Worm (Caenorhabditis elegans) whole organism, L2 larva: ENCODE measurements around the gene Y56A3A.7.

Source experiments
- C34F6.9 ChIP-seq: fragments of 150-350 bp; optimal IDR thresholded peaks from 2 replicates; lab custom pipeline; 2014; ENCODE audit warnings: missing biosample characterization, missing genetic modification characterization
- F13H6.1 ChIP-seq: sonication (generic microtip); optimal IDR thresholded peaks from 2 replicates; lab custom pipeline; 2016; ENCODE audit warnings: missing genetic modification characterization, missing compliant biosample characterization
- R02D3.7 ChIP-seq: fragments of 150-350 bp; optimal IDR thresholded peaks from 2 replicates; lab custom pipeline; 2014; ENCODE audit warnings: missing biosample characterization, missing genetic modification characterization
- Y55F3AM.14 ChIP-seq: fragments of 200-800 bp; sonication (Bioruptor generic); optimal IDR thresholded peaks from 2 replicates; lab custom pipeline; 2018; ENCODE audit warnings: mild to moderate bottlenecking, missing genetic modification characterization, missing compliant biosample characterization
- alr-1 ChIP-seq: fragments of 150-350 bp; optimal IDR thresholded peaks from 2 replicates; lab custom pipeline; 2014; ENCODE audit warnings: missing biosample characterization, missing genetic modification characterization
- aly-2 ChIP-seq: fragments of 150-350 bp; optimal IDR thresholded peaks from 2 replicates; lab custom pipeline; 2014; ENCODE audit warnings: missing biosample characterization, missing genetic modification characterization
- ama-1 ChIP-seq: fragments of 150-350 bp; optimal IDR thresholded peaks from 2 replicates; lab custom pipeline; 2018; ENCODE audit warnings: inconsistent platforms
- ceh-16 ChIP-seq: fragments of 150-350 bp; optimal IDR thresholded peaks from 2 replicates; lab custom pipeline; 2014; ENCODE audit warnings: missing biosample characterization, missing genetic modification characterization
- ceh-82 ChIP-seq: fragments of 150-350 bp; optimal IDR thresholded peaks from 2 replicates; lab custom pipeline; 2014; ENCODE audit warnings: missing biosample characterization, missing genetic modification characterization
- crh-2 ChIP-seq: sonication (generic microtip); optimal IDR thresholded peaks from 2 replicates; lab custom pipeline; 2017; ENCODE audit warnings: missing biosample characterization, missing genetic modification characterization
- dmd-4 ChIP-seq: sonication (generic microtip); optimal IDR thresholded peaks from 2 replicates; lab custom pipeline; 2017; ENCODE audit warnings: missing biosample characterization, missing genetic modification characterization
- egl-27 ChIP-seq: sonication (generic microtip); optimal IDR thresholded peaks from 3 replicates; lab custom pipeline; 2017; ENCODE audit warnings: missing biosample characterization, missing genetic modification reagents, missing genetic modification characterization
- elt-1 ChIP-seq: fragments of 150-350 bp; optimal IDR thresholded peaks from 2 replicates; lab custom pipeline; 2014; ENCODE audit warnings: missing biosample characterization, missing genetic modification characterization
- elt-3 ChIP-seq: sonication (generic microtip); optimal IDR thresholded peaks from 2 replicates; lab custom pipeline; 2017; ENCODE audit warnings: missing biosample characterization, missing genetic modification characterization
- fos-1 ChIP-seq: fragments of 150-350 bp; optimal IDR thresholded peaks from 2 replicates; lab custom pipeline; 2014; ENCODE audit warnings: missing biosample characterization, missing genetic modification characterization
- gmeb-1 ChIP-seq: fragments of 150-350 bp; optimal IDR thresholded peaks from 2 replicates; lab custom pipeline; 2014; ENCODE audit warnings: missing biosample characterization, missing genetic modification characterization
- lin-13 ChIP-seq: fragments of 150-350 bp; optimal IDR thresholded peaks from 2 replicates; lab custom pipeline; 2014; ENCODE audit warnings: missing biosample characterization, missing genetic modification reagents, missing genetic modification characterization
- lin-39 ChIP-seq: fragments of 150-350 bp; optimal IDR thresholded peaks from 2 replicates; lab custom pipeline; 2014; ENCODE audit warnings: missing biosample characterization, missing genetic modification reagents, missing genetic modification characterization
- lsy-2 ChIP-seq, 2 experiments: fragments of 150-350 bp in 1 of 2; sonication (generic microtip) in 1 of 2; optimal IDR thresholded peaks; 2 replicates each; lab custom pipeline; 2014 to 2017; ENCODE audit warnings: missing biosample characterization in 2 of 2, missing genetic modification characterization in 2 of 2
- mab-5 ChIP-seq: fragments of 150-350 bp; optimal IDR thresholded peaks from 2 replicates; lab custom pipeline; 2014; ENCODE audit warnings: missing biosample characterization, missing genetic modification characterization
- mbf-1 ChIP-seq: sonication (generic microtip); optimal IDR thresholded peaks from 2 replicates; lab custom pipeline; 2017; ENCODE audit warnings: missing biosample characterization, missing genetic modification characterization
- nhr-10 ChIP-seq: sonication (generic microtip); optimal IDR thresholded peaks from 2 replicates; lab custom pipeline; 2017; ENCODE audit warnings: missing biosample characterization, missing genetic modification characterization
- nhr-11 ChIP-seq: fragments of 150-350 bp; optimal IDR thresholded peaks from 2 replicates; lab custom pipeline; 2014; ENCODE audit warnings: missing biosample characterization, missing genetic modification characterization
- nhr-12 ChIP-seq: fragments of 150-350 bp; optimal IDR thresholded peaks from 2 replicates; lab custom pipeline; 2014; ENCODE audit warnings: missing biosample characterization, missing genetic modification characterization
- nhr-21 ChIP-seq: fragments of 150-350 bp; optimal IDR thresholded peaks from 2 replicates; lab custom pipeline; 2014; ENCODE audit warnings: missing biosample characterization, missing genetic modification characterization
- nhr-23 ChIP-seq: fragments of 150-350 bp; optimal IDR thresholded peaks from 2 replicates; lab custom pipeline; 2014; ENCODE audit warnings: missing biosample characterization, missing genetic modification reagents, missing genetic modification characterization
- nhr-237 ChIP-seq: fragments of 150-350 bp; optimal IDR thresholded peaks from 2 replicates; lab custom pipeline; 2014; ENCODE audit warnings: missing biosample characterization, missing genetic modification characterization
- nhr-25 ChIP-seq: fragments of 150-350 bp; sonication (generic microtip); optimal IDR thresholded peaks from 3 replicates; lab custom pipeline; 2014; ENCODE audit warnings: missing biosample characterization, missing genetic modification characterization
- peb-1 ChIP-seq: fragments of 150-350 bp; optimal IDR thresholded peaks from 2 replicates; lab custom pipeline; 2014; ENCODE audit warnings: missing biosample characterization, missing genetic modification characterization
- sem-4 ChIP-seq: fragments of 150-350 bp; optimal IDR thresholded peaks from 2 replicates; lab custom pipeline; 2014; ENCODE audit warnings: missing biosample characterization, missing genetic modification reagents, missing genetic modification characterization
- skn-1 ChIP-seq: sonication (generic microtip); optimal IDR thresholded peaks from 2 replicates; lab custom pipeline; 2017; ENCODE audit warnings: missing biosample characterization, missing genetic modification characterization
- sma-9 ChIP-seq, 2 experiments: fragments of 150-350 bp in 1 of 2; sonication (generic microtip) in 1 of 2; optimal IDR thresholded peaks; 2 replicates each; lab custom pipeline; 2014 to 2016; ENCODE audit warnings: missing genetic modification characterization in 2 of 2, mild to moderate bottlenecking in 1 of 2, missing biosample characterization in 1 of 2, missing compliant biosample characterization in 1 of 2, missing genetic modification reagents in 1 of 2, moderate library complexity in 1 of 2
- snpc-4 ChIP-seq: fragments of 150-350 bp; optimal IDR thresholded peaks from 2 replicates; lab custom pipeline; 2014; ENCODE audit warnings: missing biosample characterization, missing genetic modification characterization
- unc-55 ChIP-seq: fragments of 150-350 bp; sonication (generic microtip); optimal IDR thresholded peaks from 3 replicates; lab custom pipeline; 2014; ENCODE audit warnings: missing biosample characterization, missing genetic modification reagents, missing genetic modification characterization
- unc-62 ChIP-seq: fragments of 150-350 bp; optimal IDR thresholded peaks from 2 replicates; lab custom pipeline; 2014; ENCODE audit warnings: missing biosample characterization, missing genetic modification reagents, missing genetic modification characterization
- ztf-11 ChIP-seq: sonication (generic microtip); optimal IDR thresholded peaks from 2 replicates; lab custom pipeline; 2017; ENCODE audit warnings: missing biosample characterization, missing genetic modification characterization

Y56A3A.7 gene

ce11 chrIII:11918247-11918769, 28.5 kb downstream of the Y56A3A.7 start, which contains the start of gene znf-593:
TSS of gene znf-593 (minus strand) at chrIII:11918719.
- TF ChIP-seq sem-4 (tag; lab: Kevin White, UChicago): peak; percentile 29
- TF ChIP-seq crh-2 (tag; lab: Kevin White, UChicago): no peak
- TF ChIP-seq nhr-25: peak; percentile 24
- peak in 1 of 2 experiments; percentile 34 for TF ChIP-seq lsy-2 (tag; optimal IDR thresholded peaks at IDR 0.05; lab: Kevin White, UChicago)
- TF ChIP-seq unc-55 (GFP tag; lab: Kevin White, UChicago): peak; percentile 3

- no peak for TF ChIP-seq mbf-1
- TF ChIP-seq F13H6.1 (tag; lab: Kevin White, UChicago): no peak
- no peak for TF ChIP-seq alr-1 (tag; lab: Kevin White, UChicago)
- no peak for TF ChIP-seq unc-62 (GFP tag; lab: Kevin White, UChicago)
These were observed 29.3 kb downstream of the Y56A3A.7 start for ce11 chrIII:11917525-11917924.

ce11 chrIII:11917090-11917489, 29.7 kb downstream of the Y56A3A.7 start:
- TF ChIP-seq ama-1 (lab: Kevin White, UChicago): no peak
- TF ChIP-seq snpc-4 (tag; lab: Kevin White, UChicago): no peak
- TF ChIP-seq fos-1 (tag; lab: Kevin White, UChicago): no peak
- TF ChIP-seq egl-27 (tag; lab: Kevin White, UChicago): no peak
- no peak for TF ChIP-seq sem-4 (tag; lab: Kevin White, UChicago)
- no peak for TF ChIP-seq dmd-4 (tag; lab: Kevin White, UChicago)
- no peak for TF ChIP-seq unc-55 (GFP tag; lab: Kevin White, UChicago)
- TF ChIP-seq Y55F3AM.14 (GFP tag; lab: Kevin White, UChicago): no peak
- TF ChIP-seq ceh-16 (tag; lab: Kevin White, UChicago): no peak

ce11 chrIII:11916260-11916659, 30.6 kb downstream of the Y56A3A.7 start:
- TF ChIP-seq nhr-11 (no peak), lin-13 (no peak), elt-1 (tag; lab: Kevin White, UChicago) (no peak), unc-62 (GFP tag; lab: Kevin White, UChicago) (no peak), unc-55 (GFP tag; lab: Kevin White, UChicago) (no peak), nhr-237 (tag; lab: Kevin White, UChicago) (no peak), sma-9 (GFP tag; optimal IDR thresholded peaks at IDR 0.05; lab: Kevin White, UChicago) (no peak), sma-9 (tag; optimal IDR thresholded peaks at IDR 0.05; lab: Kevin White, UChicago) (no peak)

- TF ChIP-seq fos-1 (tag; lab: Kevin White, UChicago) (peak; percentile 12), unc-55 (GFP tag; lab: Kevin White, UChicago) (peak; percentile 56), C34F6.9 (tag; lab: Kevin White, UChicago) (peak; percentile 7), ceh-82 (tag; lab: Kevin White, UChicago) (no peak), egl-27 (tag; lab: Kevin White, UChicago) (no peak), R02D3.7 (tag; lab: Kevin White, UChicago) (no peak), mab-5 (tag; lab: Kevin White, UChicago) (no peak), elt-1 (tag; lab: Kevin White, UChicago) (no peak), nhr-21 (tag; lab: Kevin White, UChicago) (no peak), F13H6.1 (tag; lab: Kevin White, UChicago) (peak; percentile 11), lsy-2 (tag; optimal IDR thresholded peaks at IDR 0.05; lab: Kevin White, UChicago) (peak; percentile 41 to 55), sma-9 (GFP tag; optimal IDR thresholded peaks at IDR 0.05; lab: Kevin White, UChicago) (no peak), sma-9 (tag; optimal IDR thresholded peaks at IDR 0.05; lab: Kevin White, UChicago) (no peak), lin-13 (peak; percentile 27), gmeb-1 (tag; lab: Kevin White, UChicago) (peak; percentile 49), unc-62 (GFP tag; lab: Kevin White, UChicago) (no peak), lin-39 (tag; lab: Kevin White, UChicago) (no peak), nhr-23 (tag; lab: Kevin White, UChicago) (no peak), nhr-10 (tag; lab: Kevin White, UChicago) (no peak)
These were observed 31.2 kb downstream of the Y56A3A.7 start, which contains the start of the genes ndab-1 and npp-16 for ce11 chrIII:11915666-11916065. TSS of gene ndab-1 (minus strand) at chrIII:11915712. TSS of gene npp-16 (plus strand) at chrIII:11915928.

ce11 chrIII:11914220-11914619, 32.6 kb downstream of the Y56A3A.7 start, which contains the start of gene Y56A3A.16:
TSS of gene Y56A3A.16 (minus strand) at chrIII:11914320.
- TF ChIP-seq elt-1 (tag; lab: Kevin White, UChicago) (no peak), lin-39 (tag; lab: Kevin White, UChicago) (no peak), skn-1 (tag; lab: Kevin White, UChicago) (no peak), mbf-1 (no peak), ztf-11 (tag; lab: Kevin White, UChicago) (no peak), snpc-4 (tag; lab: Kevin White, UChicago) (no peak), egl-27 (tag; lab: Kevin White, UChicago) (no peak), lsy-2 (tag; optimal IDR thresholded peaks at IDR 0.05; lab: Kevin White, UChicago) (no peak), nhr-25 (no peak), peb-1 (tag; lab: Kevin White, UChicago) (no peak), nhr-21 (tag; lab: Kevin White, UChicago) (no peak), ceh-82 (tag; lab: Kevin White, UChicago) (no peak), nhr-12 (tag; lab: Kevin White, UChicago) (no peak), elt-3 (no peak), nhr-237 (tag; lab: Kevin White, UChicago) (no peak), gmeb-1 (tag; lab: Kevin White, UChicago) (no peak), aly-2 (tag; lab: Kevin White, UChicago) (no peak), Y55F3AM.14 (GFP tag; lab: Kevin White, UChicago) (no peak), fos-1 (tag; lab: Kevin White, UChicago) (no peak)
